Fruit fly (Drosophila melanogaster) whole organism, larva: ENCODE data around the gene betaNACtes4.
"Not testable (repeated sequence)": the region's sequence is repeated elsewhere in the genome, so short reads cannot be mapped to it uniquely, and the experiment has no call there.

Source experiments
- noc ChIP-seq: fragments of 200-800 bp; sonication (Bioruptor generic); optimal IDR thresholded peaks from 3 replicates; lab custom pipeline; 2019; ENCODE audit warnings: missing biosample characterization, mild to moderate bottlenecking, missing genetic modification characterization, moderate library complexity

betaNACtes4 gene

DNA sequence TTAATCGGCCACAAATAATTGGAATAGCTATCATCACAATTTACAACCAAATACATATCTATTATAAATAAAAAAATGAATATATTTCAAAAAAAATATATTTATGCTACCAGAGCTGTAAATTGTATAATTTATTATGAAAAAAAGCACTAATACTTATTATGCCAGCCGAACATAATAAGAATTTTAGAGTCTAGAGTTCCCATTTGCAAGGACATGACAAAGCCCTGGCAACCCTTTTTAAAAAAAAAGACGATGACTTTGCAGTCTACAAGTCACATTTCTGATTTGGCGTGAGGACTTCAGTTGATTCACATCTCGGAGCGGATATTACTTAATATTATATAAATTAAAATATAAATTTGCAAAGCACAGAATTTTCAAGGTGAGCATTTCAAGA is at the start of gene betaNACtes4:
TSS of gene betaNACtes4 (plus strand) at position 301 of the 400 bp plus-strand sequence.
- TF ChIP-seq noc = not testable (repeated sequence)

DNA sequence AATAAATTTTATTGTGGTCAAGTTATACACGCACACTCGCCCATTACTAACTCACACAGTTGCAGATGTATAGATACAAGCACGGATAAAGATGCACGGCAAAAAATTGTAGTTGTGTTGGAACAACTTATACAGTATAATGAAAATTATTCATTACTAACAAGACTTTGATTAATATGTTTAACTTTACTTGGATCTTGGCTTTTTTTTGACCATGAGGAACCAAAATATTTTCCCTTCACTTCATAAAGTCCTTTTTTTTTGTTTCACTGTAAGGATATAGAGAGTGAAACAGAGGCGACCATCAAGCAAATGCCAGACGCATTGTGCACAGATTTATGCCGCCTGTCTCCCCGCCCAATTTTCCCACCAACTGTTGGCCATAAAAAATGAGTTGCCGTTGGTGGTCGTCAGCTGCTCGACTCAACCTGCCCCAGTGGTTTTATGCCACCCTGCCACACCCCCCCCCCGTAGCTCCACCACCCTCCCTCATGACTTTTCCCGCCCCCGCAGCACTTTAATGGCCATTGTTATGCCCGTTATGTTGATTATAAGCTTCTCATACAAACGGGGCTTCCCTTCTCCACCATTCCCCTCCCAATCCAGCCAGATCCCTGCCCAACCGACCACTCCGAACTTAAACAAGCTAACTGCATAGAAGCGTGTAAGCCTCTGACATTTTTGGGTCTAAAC is 48.5 kb upstream of the betaNACtes4 start:
- no peak for TF ChIP-seq noc

dm6 chrX:14332243-14332642 is 47.9 kb upstream of the betaNACtes4 start:
- no peak for TF ChIP-seq noc

DNA sequence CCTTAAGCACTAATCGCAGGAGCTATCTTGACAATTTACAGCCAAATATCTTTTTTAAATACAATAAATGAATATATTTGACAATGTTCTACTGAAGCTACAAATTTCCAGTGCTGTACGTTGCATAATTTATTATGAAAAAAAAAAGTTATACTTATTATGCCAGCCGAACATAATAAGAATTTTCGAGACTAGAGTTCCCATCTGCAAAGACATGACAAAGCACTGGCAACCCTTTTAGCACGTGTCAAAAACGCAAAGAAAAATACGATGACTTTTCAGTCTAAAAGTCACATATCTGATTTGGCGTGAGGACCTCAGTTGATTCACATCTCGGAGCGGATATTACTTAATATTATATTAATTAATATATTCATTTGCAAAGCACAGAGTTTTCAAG is 1.6 kb upstream of the betaNACtes4 start, which contains the start of gene betaNACtes3:
TSS of gene betaNACtes3 (plus strand) at position 301 of the 400 bp plus-strand sequence.
- TF ChIP-seq noc = not testable (repeated sequence)
